Worm (Caenorhabditis elegans) whole organism, L3 larva: ENCODE results near the gene hipr-1.

Source experiments
- R02D3.7 ChIP-seq: fragments of 150-350 bp; optimal IDR thresholded peaks from 2 replicates; lab custom pipeline; 2014; ENCODE audit warnings: missing biosample characterization, missing genetic modification characterization
- ZK546.5 ChIP-seq: sonication (generic microtip); optimal IDR thresholded peaks from 2 replicates; lab custom pipeline; 2017; ENCODE audit warnings: missing biosample characterization, missing genetic modification characterization
- aly-2 ChIP-seq: fragments of 150-350 bp; optimal IDR thresholded peaks from 2 replicates; lab custom pipeline; 2014; ENCODE audit warnings: missing biosample characterization, missing genetic modification characterization
- ama-1 ChIP-seq: fragments of 150-350 bp; optimal IDR thresholded peaks from 2 replicates; lab custom pipeline; 2018
- ceh-28 ChIP-seq: fragments of 150-350 bp; optimal IDR thresholded peaks from 2 replicates; lab custom pipeline; 2014; ENCODE audit warnings: missing biosample characterization, missing genetic modification reagents, missing genetic modification characterization
- ceh-82 ChIP-seq: fragments of 150-350 bp; optimal IDR thresholded peaks from 2 replicates; lab custom pipeline; 2014; ENCODE audit warnings: missing biosample characterization, missing genetic modification characterization
- ceh-9 ChIP-seq: sonication (generic microtip); optimal IDR thresholded peaks from 2 replicates; lab custom pipeline; 2018; ENCODE audit warnings: missing biosample characterization, missing genetic modification characterization
- daf-12 ChIP-seq: fragments of 150-350 bp; optimal IDR thresholded peaks from 2 replicates; lab custom pipeline; 2014; ENCODE audit warnings: missing biosample characterization, missing genetic modification reagents, missing genetic modification characterization
- egl-27 ChIP-seq: sonication (generic microtip); optimal IDR thresholded peaks from 4 replicates; lab custom pipeline; 2017; ENCODE audit warnings: missing biosample characterization, missing genetic modification reagents, missing genetic modification characterization
- egl-5 ChIP-seq: fragments of 150-350 bp; optimal IDR thresholded peaks from 2 replicates; lab custom pipeline; 2017; ENCODE audit warnings: missing biosample characterization, missing genetic modification reagents, missing genetic modification characterization, inconsistent platforms
- elt-1 ChIP-seq: fragments of 150-350 bp; optimal IDR thresholded peaks from 2 replicates; lab custom pipeline; 2014; ENCODE audit warnings: missing biosample characterization, missing genetic modification characterization
- elt-2 ChIP-seq: sonication (generic microtip); optimal IDR thresholded peaks from 2 replicates; lab custom pipeline; 2016; ENCODE audit warnings: missing genetic modification reagents, mild to moderate bottlenecking, missing genetic modification characterization, missing compliant biosample characterization
- elt-3 ChIP-seq, 3 experiments: fragments of 150-350 bp in 1 of 3; sonication (generic microtip) in 2 of 3; optimal IDR thresholded peaks; 2 replicates in 2 of 3; 4 replicates in 1 of 3; lab custom pipeline; 2014 to 2017; ENCODE audit warnings: missing biosample characterization in 3 of 3, missing genetic modification characterization in 3 of 3
- eor-1 ChIP-seq, 2 experiments: fragments of 150-350 bp; optimal IDR thresholded peaks; 2 replicates each; lab custom pipeline; 2014 to 2018; ENCODE audit warnings: missing biosample characterization in 2 of 2, missing genetic modification characterization in 2 of 2
- fkh-10 ChIP-seq: sonication (generic microtip); optimal IDR thresholded peaks from 2 replicates; lab custom pipeline; 2017; ENCODE audit warnings: missing biosample characterization, missing genetic modification reagents, missing genetic modification characterization
- fkh-2 ChIP-seq: fragments of 150-350 bp; optimal IDR thresholded peaks from 2 replicates; lab custom pipeline; 2014; ENCODE audit warnings: missing biosample characterization, missing genetic modification reagents, missing genetic modification characterization
- fos-1 ChIP-seq: fragments of 150-350 bp; optimal IDR thresholded peaks from 2 replicates; lab custom pipeline; 2014; ENCODE audit warnings: missing biosample characterization, missing genetic modification characterization
- hmg-11 ChIP-seq: sonication (generic microtip); optimal IDR thresholded peaks from 2 replicates; lab custom pipeline; 2016; ENCODE audit warnings: missing genetic modification characterization, missing compliant biosample characterization
- jun-1 ChIP-seq: fragments of 150-350 bp; optimal IDR thresholded peaks from 2 replicates; lab custom pipeline; 2014; ENCODE audit warnings: missing biosample characterization, missing genetic modification reagents, missing genetic modification characterization
- lin-15B ChIP-seq: fragments of 150-350 bp; optimal IDR thresholded peaks from 2 replicates; lab custom pipeline; 2014; ENCODE audit warnings: missing biosample characterization, missing genetic modification characterization
- lin-39 ChIP-seq: fragments of 150-350 bp; optimal IDR thresholded peaks from 2 replicates; lab custom pipeline; 2018; ENCODE audit warnings: missing biosample characterization, missing genetic modification reagents, missing genetic modification characterization
- lsy-12 ChIP-seq: sonication (generic microtip); optimal IDR thresholded peaks from 2 replicates; lab custom pipeline; 2016; ENCODE audit warnings: mild to moderate bottlenecking, missing genetic modification characterization, missing compliant biosample characterization
- mdl-1 ChIP-seq: fragments of 150-350 bp; optimal IDR thresholded peaks from 2 replicates; lab custom pipeline; 2014; ENCODE audit warnings: missing biosample characterization, missing genetic modification characterization
- mml-1 ChIP-seq: fragments of 150-350 bp; sonication (generic microtip); optimal IDR thresholded peaks from 3 replicates; lab custom pipeline; 2014; ENCODE audit warnings: missing biosample characterization, missing genetic modification characterization
- nfya-1 ChIP-seq: sonication (generic microtip); optimal IDR thresholded peaks from 2 replicates; lab custom pipeline; 2017; ENCODE audit warnings: missing genetic modification characterization, mild to moderate bottlenecking, missing compliant biosample characterization, antibody characterized with exemption, moderate library complexity; ENCODE audit not compliant: insufficient read depth
- nhr-11 ChIP-seq: fragments of 150-350 bp; optimal IDR thresholded peaks from 2 replicates; lab custom pipeline; 2014; ENCODE audit warnings: missing biosample characterization, missing genetic modification characterization
- nhr-12 ChIP-seq: fragments of 150-350 bp; optimal IDR thresholded peaks from 2 replicates; lab custom pipeline; 2014; ENCODE audit warnings: missing biosample characterization, missing genetic modification characterization
- nhr-23 ChIP-seq: fragments of 150-350 bp; optimal IDR thresholded peaks from 2 replicates; lab custom pipeline; 2014; ENCODE audit warnings: missing biosample characterization, missing genetic modification reagents, missing genetic modification characterization
- nhr-237 ChIP-seq: fragments of 150-350 bp; optimal IDR thresholded peaks from 2 replicates; lab custom pipeline; 2014; ENCODE audit warnings: missing biosample characterization, missing genetic modification characterization
- nhr-25 ChIP-seq: sonication (generic microtip); optimal IDR thresholded peaks from 2 replicates; lab custom pipeline; 2017; ENCODE audit warnings: missing biosample characterization, missing genetic modification characterization
- nhr-28 ChIP-seq: fragments of 150-350 bp; optimal IDR thresholded peaks from 2 replicates; lab custom pipeline; 2014; ENCODE audit warnings: missing biosample characterization, missing genetic modification characterization
- nhr-43 ChIP-seq: sonication (generic microtip); optimal IDR thresholded peaks from 2 replicates; lab custom pipeline; 2016; ENCODE audit warnings: mild to moderate bottlenecking, missing genetic modification characterization, missing compliant biosample characterization; ENCODE audit not compliant: poor library complexity, severe bottlenecking
- nhr-67 ChIP-seq: fragments of 150-350 bp; optimal IDR thresholded peaks from 2 replicates; lab custom pipeline; 2014; ENCODE audit warnings: missing biosample characterization, missing genetic modification characterization
- nhr-76 ChIP-seq: fragments of 150-350 bp; sonication (generic microtip); optimal IDR thresholded peaks from 5 replicates; lab custom pipeline; 2014; ENCODE audit warnings: missing biosample characterization, missing genetic modification characterization
- pha-4 ChIP-seq: fragments of 150-350 bp; optimal IDR thresholded peaks from 2 replicates; lab custom pipeline; 2014; ENCODE audit warnings: missing biosample characterization, missing genetic modification reagents, missing genetic modification characterization
- pqm-1 ChIP-seq: fragments of 150-350 bp; optimal IDR thresholded peaks from 2 replicates; lab custom pipeline; 2017; ENCODE audit warnings: missing biosample characterization, missing genetic modification characterization, inconsistent platforms
- sea-2 ChIP-seq: fragments of 150-350 bp; sonication (generic microtip); optimal IDR thresholded peaks from 4 replicates; lab custom pipeline; 2014; ENCODE audit warnings: missing biosample characterization, missing genetic modification reagents, missing genetic modification characterization
- skn-1 ChIP-seq: fragments of 150-350 bp; optimal IDR thresholded peaks from 2 replicates; lab custom pipeline; 2014; ENCODE audit warnings: missing biosample characterization, missing genetic modification characterization
- snpc-4 ChIP-seq: fragments of 150-350 bp; optimal IDR thresholded peaks from 2 replicates; lab custom pipeline; 2014; ENCODE audit warnings: missing biosample characterization, missing genetic modification characterization
- tbx-2 ChIP-seq: sonication (generic microtip); optimal IDR thresholded peaks from 2 replicates; lab custom pipeline; 2016; ENCODE audit warnings: mild to moderate bottlenecking, missing genetic modification characterization, missing compliant biosample characterization
- unc-62 ChIP-seq: fragments of 150-350 bp; sonication (generic microtip); optimal IDR thresholded peaks from 4 replicates; lab custom pipeline; 2014; ENCODE audit warnings: missing biosample characterization, missing genetic modification reagents, missing genetic modification characterization
- zag-1 ChIP-seq: fragments of 150-350 bp; optimal IDR thresholded peaks from 2 replicates; lab custom pipeline; 2014; ENCODE audit warnings: missing biosample characterization, missing genetic modification characterization
- ztf-11 ChIP-seq: fragments of 150-350 bp; optimal IDR thresholded peaks from 2 replicates; lab custom pipeline; 2014; ENCODE audit warnings: missing biosample characterization, missing genetic modification characterization

hipr-1 gene

DNA sequence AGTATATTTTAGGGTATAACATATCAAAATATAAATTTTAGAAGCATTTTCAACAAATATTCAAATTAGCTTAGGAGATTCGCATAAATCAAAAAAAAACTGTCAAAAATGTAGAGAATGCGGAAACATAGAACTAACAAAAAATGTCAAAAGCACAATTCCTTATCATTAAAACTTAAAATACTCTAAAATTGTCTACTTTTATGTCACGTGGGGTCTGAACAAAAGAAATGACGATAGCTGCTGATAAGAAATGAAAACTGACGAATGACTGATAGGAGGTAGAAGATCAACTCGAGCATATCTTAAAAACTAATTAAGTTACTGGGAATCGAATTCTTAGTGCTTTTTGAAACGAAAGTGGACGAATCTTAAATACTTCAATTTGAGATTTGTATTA lies 13.7 kb downstream of the hipr-1 start:
- no peak for TF ChIP-seq nhr-237 (tag; lab: Kevin White, UChicago)
- peak; percentile 65 for TF ChIP-seq pqm-1
- TF ChIP-seq mdl-1 (tag; lab: Kevin White, UChicago), result peak; percentile 50
- TF ChIP-seq pha-4 (tag; lab: Kevin White, UChicago), result no peak
- TF ChIP-seq fos-1 (tag; lab: Kevin White, UChicago), result peak; percentile 4
- peak; percentile 93 for TF ChIP-seq elt-2 (tag; lab: Kevin White, UChicago)

ce11 chrIII:8734327-8734885 lies 14.4 kb downstream of the hipr-1 start:
- no peak for TF ChIP-seq lin-39 (tag; lab: Kevin White, UChicago)
- no peak for TF ChIP-seq nhr-12 (tag; lab: Kevin White, UChicago)
- TF ChIP-seq ama-1, result no peak
- TF ChIP-seq pqm-1, result peak; percentile 42
- TF ChIP-seq elt-2 (tag; lab: Kevin White, UChicago), result peak; percentile 59
- TF ChIP-seq skn-1 (tag; lab: Kevin White, UChicago), result no peak
- no peak for TF ChIP-seq egl-5 (tag; lab: Kevin White, UChicago)
- no peak for TF ChIP-seq elt-1 (tag; lab: Kevin White, UChicago)
- TF ChIP-seq nhr-76, result no peak
- TF ChIP-seq nhr-11 (tag; lab: Kevin White, UChicago), result no peak
- peak; percentile 79 for TF ChIP-seq nhr-43 (tag; lab: Kevin White, UChicago)
- peak; percentile 24 for TF ChIP-seq hmg-11
- TF ChIP-seq nhr-67 (tag; lab: Kevin White, UChicago), result no peak
- no peak for TF ChIP-seq ceh-28 (tag; lab: Kevin White, UChicago)
- no peak for TF ChIP-seq fos-1 (tag; lab: Kevin White, UChicago)
- TF ChIP-seq nfya-1, result peak; percentile 50
- TF ChIP-seq sea-2, result no peak
- peak; percentile 8 for TF ChIP-seq pha-4 (tag; lab: Kevin White, UChicago)
- TF ChIP-seq R02D3.7 (tag; lab: Kevin White, UChicago), result no peak
- peak; percentile 80 for TF ChIP-seq nhr-23 (tag; lab: Kevin White, UChicago)
- no peak for TF ChIP-seq daf-12 (tag; lab: Kevin White, UChicago)
- no peak for TF ChIP-seq nhr-28 (tag; lab: Kevin White, UChicago)
- TF ChIP-seq lsy-12 (tag; lab: Kevin White, UChicago), result no peak
- no peak for TF ChIP-seq mml-1 (tag; lab: Kevin White, UChicago)
- no peak for TF ChIP-seq zag-1
- no peak for TF ChIP-seq snpc-4 (tag; lab: Kevin White, UChicago)
- no peak for TF ChIP-seq nhr-237 (tag; lab: Kevin White, UChicago)
- no peak for TF ChIP-seq ceh-9 (tag; lab: Kevin White, UChicago)
- no peak for TF ChIP-seq egl-27 (tag; lab: Kevin White, UChicago)
- TF ChIP-seq nhr-25 (tag; lab: Kevin White, UChicago), result peak; percentile 82
- TF ChIP-seq unc-62 (GFP tag; lab: Kevin White, UChicago), result peak; percentile 50
- TF ChIP-seq ceh-82 (tag; lab: Kevin White, UChicago), result no peak
- no peak for TF ChIP-seq tbx-2 (tag; lab: Kevin White, UChicago)
- TF ChIP-seq eor-1 (tag; optimal IDR thresholded peaks at IDR 0.05; lab: Kevin White, UChicago), result no peak
- no peak for TF ChIP-seq elt-3 (tag; optimal IDR thresholded peaks at IDR 0.05; lab: Kevin White, UChicago)
- TF ChIP-seq lin-15B (tag; lab: Kevin White, UChicago), result no peak
- no peak for TF ChIP-seq fkh-10 (GFP tag; lab: Kevin White, UChicago)
- TF ChIP-seq mdl-1 (tag; lab: Kevin White, UChicago), result peak; percentile 6
- no peak for TF ChIP-seq jun-1 (tag; lab: Kevin White, UChicago)
- TF ChIP-seq ZK546.5 (tag; lab: Kevin White, UChicago), result no peak

DNA sequence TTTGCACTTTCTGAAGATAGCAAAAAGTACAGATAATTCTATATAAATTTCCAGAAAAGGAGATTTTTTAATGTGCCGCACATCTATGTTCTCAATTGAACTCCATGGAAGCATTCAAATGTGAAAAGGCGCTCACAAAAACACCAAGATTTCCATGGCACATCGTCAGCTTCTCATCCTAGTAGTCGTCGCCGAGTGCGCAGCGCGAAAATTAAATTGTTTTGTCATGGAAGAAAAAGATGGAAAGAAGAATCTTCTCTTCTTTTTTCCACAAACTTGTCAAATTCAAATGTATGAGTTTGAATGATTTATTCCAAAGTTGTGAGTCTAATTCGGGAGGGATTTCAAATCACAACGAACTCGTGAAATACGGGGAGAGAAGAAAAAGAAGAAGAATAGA lies 17.4 kb downstream of the hipr-1 start:
- TF ChIP-seq unc-62 (GFP tag; lab: Kevin White, UChicago) (no peak), mdl-1 (tag; lab: Kevin White, UChicago) (no peak), nhr-76 (no peak), tbx-2 (tag; lab: Kevin White, UChicago) (no peak), ceh-9 (tag; lab: Kevin White, UChicago) (no peak), nhr-12 (tag; lab: Kevin White, UChicago) (no peak), daf-12 (tag; lab: Kevin White, UChicago) (no peak), nhr-237 (tag; lab: Kevin White, UChicago) (no peak), snpc-4 (tag; lab: Kevin White, UChicago) (no peak), jun-1 (tag; lab: Kevin White, UChicago) (no peak), pha-4 (tag; lab: Kevin White, UChicago) (no peak), pqm-1 (no peak), nfya-1 (no peak), ama-1 (no peak), egl-27 (tag; lab: Kevin White, UChicago) (no peak), fkh-2 (tag; lab: Kevin White, UChicago) (no peak), aly-2 (tag; lab: Kevin White, UChicago) (no peak), ztf-11 (tag; lab: Kevin White, UChicago) (no peak), elt-2 (tag; lab: Kevin White, UChicago) (no peak), lin-15B (tag; lab: Kevin White, UChicago) (no peak)
- TF ChIP-seq, all 47 proteins: peak for 0
